Worm (Caenorhabditis elegans) whole organism, mixed stage, embryonic: ENCODE data around the gene C16C8.14.

Experiments
- nhr-237 ChIP-seq: fragments of 150-350 bp; optimal IDR thresholded peaks from 2 replicates; lab custom pipeline; 2014; ENCODE audit warnings: missing biosample characterization, missing genetic modification characterization
- nhr-28 ChIP-seq: fragments of 150-350 bp; optimal IDR thresholded peaks from 2 replicates; lab custom pipeline; 2014; ENCODE audit warnings: missing biosample characterization, missing genetic modification characterization
- sem-2 ChIP-seq: fragments of 200-800 bp; sonication (Bioruptor generic); optimal IDR thresholded peaks from 2 replicates; lab custom pipeline; 2018; ENCODE audit warnings: mild to moderate bottlenecking, missing genetic modification characterization, missing compliant biosample characterization

- no peak for TF ChIP-seq sem-2 (GFP tag; lab: Kevin White, UChicago)
- TF ChIP-seq nhr-237 (tag; lab: Kevin White, UChicago) = no peak
- no peak for TF ChIP-seq nhr-28 (tag; lab: Kevin White, UChicago)
Observed at ce11 chrII:3447906-3448305, 1.7 kb upstream of the C16C8.14 start, which contains the start of gene C16C8.21.
